Worm (Caenorhabditis elegans) whole organism, early embryonic: ENCODE data around the gene T02B11.6.

Source experiments
- B0310.2 ChIP-seq: sonication (generic microtip); optimal IDR thresholded peaks from 2 replicates; lab custom pipeline; 2016; ENCODE audit warnings: mild to moderate bottlenecking, missing genetic modification characterization, missing compliant biosample characterization
- F13C5.2 ChIP-seq: sonication (generic microtip); optimal IDR thresholded peaks from 2 replicates; lab custom pipeline; 2017; ENCODE audit warnings: mild to moderate bottlenecking, missing genetic modification characterization, inconsistent platforms, missing compliant biosample characterization
- aly-1 ChIP-seq: sonication (generic microtip); optimal IDR thresholded peaks from 2 replicates; lab custom pipeline; 2016; ENCODE audit warnings: missing genetic modification characterization, missing compliant biosample characterization
- ama-1 ChIP-seq: fragments of 150-350 bp; optimal IDR thresholded peaks from 2 replicates; lab custom pipeline; 2014
- ceh-13 ChIP-seq: fragments of 200-800 bp; sonication (Bioruptor generic); optimal IDR thresholded peaks from 2 replicates; lab custom pipeline; 2018; ENCODE audit warnings: mild to moderate bottlenecking, missing genetic modification characterization, missing compliant biosample characterization
- ceh-36 ChIP-seq: sonication (generic microtip); optimal IDR thresholded peaks from 2 replicates; lab custom pipeline; 2016; ENCODE audit warnings: missing genetic modification characterization, inconsistent platforms, missing compliant biosample characterization
- ets-7 ChIP-seq: sonication (generic microtip); optimal IDR thresholded peaks from 2 replicates; lab custom pipeline; 2016; ENCODE audit warnings: missing genotype, missing genetic modification characterization, missing compliant biosample characterization
- flt-1 ChIP-seq: fragments of 200-800 bp; sonication (Bioruptor generic); IDR thresholded peaks from 2 replicates; pipeline ENCODE4 v1.3.6; 2022; ENCODE audit warnings: missing genetic modification characterization, missing compliant biosample characterization
- hmg-4 ChIP-seq: fragments of 200-800 bp; sonication (Bioruptor generic); optimal IDR thresholded peaks from 2 replicates; lab custom pipeline; 2018; ENCODE audit warnings: mild to moderate bottlenecking, missing genetic modification characterization, missing compliant biosample characterization
- hnd-1 ChIP-seq: sonication (generic microtip); optimal IDR thresholded peaks from 2 replicates; lab custom pipeline; 2016; ENCODE audit warnings: missing genetic modification characterization, missing compliant biosample characterization
- sea-1 ChIP-seq: fragments of 200-800 bp; sonication (Bioruptor generic); conservative IDR thresholded peaks from 2 replicates; pipeline ENCODE4 v1.3.6; 2022; ENCODE audit warnings: missing genetic modification characterization, missing compliant biosample characterization
- tbx-11 ChIP-seq: fragments of 200-800 bp; sonication (Bioruptor generic); IDR thresholded peaks from 2 replicates; pipeline ENCODE4 v1.3.6; 2022; ENCODE audit warnings: missing genetic modification characterization, missing compliant biosample characterization
- tbx-37 ChIP-seq: fragments of 200-800 bp; sonication (Bioruptor generic); conservative IDR thresholded peaks from 2 replicates; pipeline ENCODE4 v1.3.6; 2022; ENCODE audit warnings: missing genetic modification reagents, missing genetic modification characterization, missing compliant biosample characterization
- tra-4 ChIP-seq: sonication (generic microtip); optimal IDR thresholded peaks from 2 replicates; lab custom pipeline; 2017; ENCODE audit warnings: missing genetic modification characterization, missing compliant biosample characterization

- TF ChIP-seq ceh-13 (GFP tag; lab: Kevin White, UChicago) (no peak), flt-1 (no peak), hmg-4 (GFP tag; lab: Kevin White, UChicago) (no peak), B0310.2 (no peak), ama-1 (lab: Kevin White, UChicago) (no peak), sea-1 (GFP tag; lab: Robert Waterston, UW) (no peak), aly-1 (tag; lab: Kevin White, UChicago) (no peak), ceh-36 (tag; lab: Kevin White, UChicago) (no peak), F13C5.2 (tag; lab: Kevin White, UChicago) (no peak), tra-4 (no peak), hnd-1 (tag; lab: Kevin White, UChicago) (no peak), tbx-11 (GFP tag; lab: Robert Waterston, UW) (no peak), ets-7 (no peak), tbx-37 (GFP tag; lab: Robert Waterston, UW) (no peak)
Observed at ce11 chrV:854966-855365, 34.1 kb downstream of the T02B11.6 start, which contains the start of gene K09C6.9.
